Fruit fly (Drosophila melanogaster) whole organism, embryonic: Measurements from ENCODE around the gene CG14339.

ENCODE experiments used
- Ada2b ChIP-seq: fragments of 200-800 bp; sonication (Bioruptor generic); IDR thresholded peaks from 2 replicates; pipeline ENCODE4 v1.3.6; 2022; ENCODE audit warnings: missing biosample characterization, missing genetic modification characterization
- Antp ChIP-seq: fragments of 200-800 bp; sonication (Bioruptor generic); optimal IDR thresholded peaks from 3 replicates; lab custom pipeline; 2016; ENCODE audit warnings: missing biosample characterization, missing genetic modification characterization
- Bdp1 ChIP-seq: fragments of 200-800 bp; sonication (Bioruptor generic); optimal IDR thresholded peaks from 3 replicates; lab custom pipeline; 2016; ENCODE audit warnings: missing biosample characterization, missing genetic modification characterization
- BtbVII ChIP-seq: fragments of 200-800 bp; sonication (Bioruptor generic); optimal IDR thresholded peaks from 3 replicates; lab custom pipeline; 2017; ENCODE audit warnings: missing biosample characterization, mild to moderate bottlenecking, missing genetic modification characterization
- CG10274 ChIP-seq: fragments of 200-800 bp; sonication (Bioruptor generic); optimal IDR thresholded peaks from 3 replicates; lab custom pipeline; 2017; ENCODE audit warnings: missing biosample characterization, mild to moderate bottlenecking, missing genetic modification characterization
- CG10565 ChIP-seq: fragments of 200-800 bp; sonication (Bioruptor generic); optimal IDR thresholded peaks from 3 replicates; lab custom pipeline; 2016; ENCODE audit warnings: missing biosample characterization, mild to moderate bottlenecking, missing genetic modification characterization
- CG1233 ChIP-seq: fragments of 200-800 bp; sonication (Bioruptor generic); optimal IDR thresholded peaks from 4 replicates; lab custom pipeline; 2018; ENCODE audit warnings: missing biosample characterization, mild to moderate bottlenecking, missing genetic modification characterization
- CG13296 ChIP-seq: fragments of 200-800 bp; sonication (Bioruptor generic); optimal IDR thresholded peaks from 3 replicates; lab custom pipeline; 2018; ENCODE audit warnings: missing biosample characterization, mild to moderate bottlenecking, missing genetic modification characterization
- CG13624 ChIP-seq: fragments of 200-800 bp; sonication (Bioruptor generic); optimal IDR thresholded peaks from 2 replicates; lab custom pipeline; 2016; ENCODE audit warnings: missing biosample characterization, missing genetic modification characterization
- CG14667 ChIP-seq: fragments of 200-800 bp; sonication (Bioruptor generic); IDR thresholded peaks from 2 replicates; pipeline ENCODE4 v1.3.6; 2022; ENCODE audit warnings: missing biosample characterization, missing genetic modification characterization
- CG1603 ChIP-seq: fragments of 200-800 bp; sonication (Bioruptor generic); optimal IDR thresholded peaks from 2 replicates; lab custom pipeline; 2019; ENCODE audit warnings: missing biosample characterization, mild to moderate bottlenecking, missing genetic modification characterization, moderate library complexity
- CG16815 ChIP-seq: fragments of 200-800 bp; sonication (Bioruptor generic); optimal IDR thresholded peaks from 3 replicates; lab custom pipeline; 2017; ENCODE audit warnings: missing biosample characterization, mild to moderate bottlenecking, missing genetic modification characterization
- CG17568 ChIP-seq: fragments of 200-800 bp; sonication (Bioruptor generic); optimal IDR thresholded peaks from 2 replicates; lab custom pipeline; 2018; ENCODE audit warnings: missing biosample characterization, mild to moderate bottlenecking, missing genetic modification characterization, moderate library complexity
- CG2202 ChIP-seq: fragments of 200-800 bp; sonication (Bioruptor generic); optimal IDR thresholded peaks from 2 replicates; lab custom pipeline; 2018; ENCODE audit warnings: missing biosample characterization, mild to moderate bottlenecking, missing genetic modification characterization
- CG2678 ChIP-seq: fragments of 200-800 bp; sonication (Bioruptor generic); optimal IDR thresholded peaks from 3 replicates; lab custom pipeline; 2019; ENCODE audit warnings: missing biosample characterization, mild to moderate bottlenecking, missing genetic modification characterization, moderate library complexity
- CG2875 ChIP-seq: fragments of 200-800 bp; sonication (Bioruptor generic); optimal IDR thresholded peaks from 2 replicates; lab custom pipeline; 2017; ENCODE audit warnings: missing biosample characterization, mild to moderate bottlenecking, missing genetic modification characterization, missing genetic modification reagents
- CG31388 ChIP-seq: fragments of 200-800 bp; sonication (Bioruptor generic); optimal IDR thresholded peaks from 2 replicates; lab custom pipeline; 2016; ENCODE audit warnings: missing biosample characterization, missing genetic modification characterization
- CG32772 ChIP-seq: fragments of 200-800 bp; sonication (Bioruptor generic); IDR thresholded peaks from 2 replicates; pipeline ENCODE4 v1.3.6; 2022; ENCODE audit warnings: missing biosample characterization, missing genetic modification characterization
- CG4404 ChIP-seq: fragments of 200-800 bp; sonication (Bioruptor generic); IDR thresholded peaks from 2 replicates; pipeline ENCODE4 v1.3.6; 2022; ENCODE audit warnings: missing biosample characterization, missing genetic modification characterization
- CG4730 ChIP-seq: fragments of 200-800 bp; sonication (Bioruptor generic); IDR thresholded peaks from 2 replicates; pipeline ENCODE4 v1.3.6; 2022; ENCODE audit warnings: missing biosample characterization, missing genetic modification characterization
- CG6254 ChIP-seq: fragments of 200-800 bp; sonication (Bioruptor generic); optimal IDR thresholded peaks from 3 replicates; lab custom pipeline; 2017; ENCODE audit warnings: mild to moderate bottlenecking, missing biosample characterization, missing genetic modification reagents, missing genetic modification characterization
- CG6689 ChIP-seq: fragments of 200-800 bp; sonication (Bioruptor generic); IDR thresholded peaks from 2 replicates; pipeline ENCODE4 v1.3.6; 2022; ENCODE audit warnings: missing biosample characterization, missing genetic modification characterization
- CG8281 ChIP-seq: fragments of 200-800 bp; sonication (Bioruptor generic); optimal IDR thresholded peaks from 2 replicates; lab custom pipeline; 2018; ENCODE audit warnings: missing biosample characterization, mild to moderate bottlenecking, missing genetic modification characterization, moderate library complexity
- CG9437 ChIP-seq: fragments of 200-800 bp; sonication (Bioruptor generic); optimal IDR thresholded peaks from 2 replicates; lab custom pipeline; 2018; ENCODE audit warnings: missing biosample characterization, mild to moderate bottlenecking, missing genetic modification characterization
- Camta ChIP-seq: fragments of 200-800 bp; sonication (Bioruptor generic); optimal IDR thresholded peaks from 2 replicates; lab custom pipeline; 2016; ENCODE audit warnings: missing biosample characterization, missing genetic modification characterization
- Chrac-16 ChIP-seq: fragments of 200-800 bp; sonication (Bioruptor generic); optimal IDR thresholded peaks from 3 replicates; lab custom pipeline; 2016; ENCODE audit warnings: missing biosample characterization, missing genetic modification characterization
- CkIIα-i1 ChIP-seq: fragments of 200-800 bp; sonication (Bioruptor generic); IDR thresholded peaks from 2 replicates; pipeline ENCODE4 v1.3.6; 2022; ENCODE audit warnings: missing biosample characterization, missing genetic modification characterization
- Fer1 ChIP-seq: fragments of 200-800 bp; sonication (Bioruptor generic); optimal IDR thresholded peaks from 2 replicates; lab custom pipeline; 2017; ENCODE audit warnings: missing biosample characterization, mild to moderate bottlenecking, missing genetic modification characterization
- Lhr ChIP-seq: fragments of 200-800 bp; sonication (Bioruptor generic); optimal IDR thresholded peaks from 3 replicates; lab custom pipeline; 2017; ENCODE audit warnings: mild to moderate bottlenecking, missing biosample characterization, missing genetic modification reagents, missing genetic modification characterization
- Mrtf ChIP-seq: fragments of 200-800 bp; sonication (Bioruptor generic); IDR thresholded peaks from 3 replicates; pipeline ENCODE4 v1.3.6; 2022; ENCODE audit warnings: missing biosample characterization, missing genetic modification characterization
- Pdp1 ChIP-seq, 2 experiments: fragments of 200-800 bp; sonication (Bioruptor generic); optimal IDR thresholded peaks; 3 replicates each; lab custom pipeline; 2016; ENCODE audit warnings: missing biosample characterization in 2 of 2, missing genetic modification characterization in 2 of 2, mild to moderate bottlenecking in 1 of 2, moderate library complexity in 1 of 2
- Ssrp ChIP-seq: fragments of 200-800 bp; sonication (Bioruptor generic); optimal IDR thresholded peaks from 2 replicates; lab custom pipeline; 2018; ENCODE audit warnings: missing biosample characterization, mild to moderate bottlenecking, missing genetic modification characterization, moderate library complexity
- ab ChIP-seq: fragments of 200-800 bp; sonication (Bioruptor generic); optimal IDR thresholded peaks from 2 replicates; lab custom pipeline; 2016; ENCODE audit warnings: missing biosample characterization, missing genetic modification characterization
- al ChIP-seq: fragments of 200-800 bp; sonication (Bioruptor generic); IDR thresholded peaks from 2 replicates; pipeline ENCODE4 v1.3.6; 2022; ENCODE audit warnings: missing biosample characterization, missing genetic modification characterization
- ara ChIP-seq: fragments of 200-800 bp; sonication (Bioruptor generic); IDR thresholded peaks from 2 replicates; pipeline ENCODE4 v1.3.6; 2022; ENCODE audit warnings: missing biosample characterization, missing genetic modification characterization
- bcd ChIP-seq: fragments of 200-800 bp; sonication (Bioruptor generic); optimal IDR thresholded peaks from 2 replicates; lab custom pipeline; 2017; ENCODE audit warnings: missing biosample characterization, mild to moderate bottlenecking, missing genetic modification characterization
- cato ChIP-seq: fragments of 200-800 bp; sonication (Bioruptor generic); optimal IDR thresholded peaks from 2 replicates; lab custom pipeline; 2016; ENCODE audit warnings: missing biosample characterization, missing genetic modification characterization, borderline replicate concordance
- dati ChIP-seq: fragments of 200-800 bp; sonication (Bioruptor generic); IDR thresholded peaks from 2 replicates; pipeline ENCODE4 v1.3.6; 2022; ENCODE audit warnings: missing biosample characterization, missing genetic modification characterization
- fd102C ChIP-seq: fragments of 200-800 bp; sonication (Bioruptor generic); optimal IDR thresholded peaks from 2 replicates; lab custom pipeline; 2018; ENCODE audit warnings: missing biosample characterization, mild to moderate bottlenecking, missing genetic modification characterization, moderate library complexity
- fd64A ChIP-seq: fragments of 200-800 bp; sonication (Bioruptor generic); optimal IDR thresholded peaks from 3 replicates; lab custom pipeline; 2018; ENCODE audit warnings: missing biosample characterization, mild to moderate bottlenecking, missing genetic modification characterization
- ind ChIP-seq: fragments of 200-800 bp; sonication (Bioruptor generic); optimal IDR thresholded peaks from 3 replicates; lab custom pipeline; 2016; ENCODE audit warnings: missing biosample characterization, missing genetic modification characterization
- lmd ChIP-seq: fragments of 200-800 bp; sonication (Bioruptor generic); IDR thresholded peaks from 2 replicates; pipeline ENCODE4 v1.3.6; 2022; ENCODE audit warnings: missing biosample characterization, missing genetic modification characterization
- nerfin-1 ChIP-seq: fragments of 200-800 bp; sonication (Bioruptor generic); optimal IDR thresholded peaks from 3 replicates; lab custom pipeline; 2019; ENCODE audit warnings: missing biosample characterization, mild to moderate bottlenecking, missing genetic modification characterization, moderate library complexity
- nmo ChIP-seq: fragments of 200-800 bp; sonication (Bioruptor generic); optimal IDR thresholded peaks from 2 replicates; lab custom pipeline; 2018; ENCODE audit warnings: missing biosample characterization, mild to moderate bottlenecking, missing genetic modification characterization, moderate library complexity
- peb ChIP-seq: fragments of 200-800 bp; sonication (Bioruptor generic); IDR thresholded peaks from 2 replicates; pipeline ENCODE4 v1.3.6; 2022; ENCODE audit warnings: missing biosample characterization, missing genetic modification characterization
- pzg ChIP-seq: fragments of 200-800 bp; sonication (Bioruptor generic); optimal IDR thresholded peaks from 3 replicates; lab custom pipeline; 2018; ENCODE audit warnings: missing biosample characterization, mild to moderate bottlenecking, missing genetic modification characterization, moderate library complexity
- ro ChIP-seq: fragments of 200-800 bp; sonication (Bioruptor generic); IDR thresholded peaks from 2 replicates; pipeline ENCODE4 v1.3.6; 2022; ENCODE audit warnings: missing biosample characterization, missing genetic modification characterization
- sisA ChIP-seq: fragments of 200-800 bp; sonication (Bioruptor generic); IDR thresholded peaks from 2 replicates; pipeline ENCODE4 v1.3.6; 2022; ENCODE audit warnings: missing biosample characterization, missing genetic modification characterization
- tll ChIP-seq, 2 experiments: fragments of 200-800 bp in 1 of 2; fragments of >200 bp in 1 of 2; sonication (Bioruptor generic) in 1 of 2; optimal IDR thresholded peaks; 2 replicates each; lab custom pipeline; 2017 to 2019; ENCODE audit warnings: missing biosample characterization in 2 of 2, missing genetic modification characterization in 2 of 2, mild to moderate bottlenecking in 1 of 2, moderate library complexity in 1 of 2
- tup ChIP-seq: fragments of 200-800 bp; sonication (Bioruptor generic); optimal IDR thresholded peaks from 2 replicates; lab custom pipeline; 2016; ENCODE audit warnings: missing biosample characterization, mild to moderate bottlenecking, missing genetic modification characterization, moderate library complexity

Gene CG14339

dm6 chr2L:1075753-1076152, 32.6 kb upstream of the CG14339 start (continued):
- TF ChIP-seq ab (GFP tag; lab: Kevin White, UChicago) (peak; percentile 89), CG6254 (GFP tag; lab: Kevin White, UChicago) (peak; percentile 86), ro (GFP tag; lab: Robert Waterston, UW) (peak; percentile 88), ara (GFP tag; lab: Robert Waterston, UW) (peak; percentile 97), tll (GFP tag; optimal IDR thresholded peaks at IDR 0.05; lab: Kevin White, UChicago) (no peak), Chrac-16 (GFP tag; lab: Kevin White, UChicago) (peak; percentile 95), CG2875 (GFP tag; lab: Kevin White, UChicago) (peak; percentile 92), cato (GFP tag; lab: Kevin White, UChicago) (peak; percentile 91), nerfin-1 (peak; percentile 77), CG1233 (GFP tag; lab: Kevin White, UChicago) (peak; percentile 81), nmo (peak; percentile 94), CG1603 (tag; lab: Kevin White, UChicago) (peak; percentile 98), Pdp1 (GFP tag; optimal IDR thresholded peaks at IDR 0.05; lab: Kevin White, UChicago) (peak; percentile 91 to 93), fd102C (GFP tag; lab: Kevin White, UChicago) (peak; percentile 92), Fer1 (GFP tag; lab: Kevin White, UChicago) (peak; percentile 64), CG16815 (GFP tag; lab: Kevin White, UChicago) (peak; percentile 92), CG32772 (GFP tag; lab: Robert Waterston, UW) (peak; percentile 95), tup (peak; percentile 85), peb (peak; percentile 92), Camta (GFP tag; lab: Kevin White, UChicago) (peak; percentile 93), CG4730 (GFP tag; lab: Robert Waterston, UW) (peak; percentile 89), CG2678 (tag; lab: Kevin White, UChicago) (peak; percentile 87), CG10274 (GFP tag; lab: Kevin White, UChicago) (peak; percentile 66), CG17568 (GFP tag; lab: Kevin White, UChicago) (no peak), ind (GFP tag; lab: Kevin White, UChicago) (peak; percentile 94), bcd (peak; percentile 89), CG8281 (tag; lab: Kevin White, UChicago) (peak; percentile 61), Ada2b (peak; percentile 94), Ssrp (tag; lab: Kevin White, UChicago) (peak; percentile 92), CG6689 (GFP tag; lab: Robert Waterston, UW) (peak; percentile 94), CG10565 (peak; percentile 41), Mrtf (GFP tag; lab: Robert Waterston, UW) (peak; percentile 92), CG14667 (GFP tag; lab: Robert Waterston, UW) (peak; percentile 93), CG9437 (GFP tag; lab: Kevin White, UChicago) (peak; percentile 76), al (GFP tag; lab: Robert Waterston, UW) (peak; percentile 43; the same call in 1 of the 2 replicates), fd64A (GFP tag; lab: Kevin White, UChicago) (peak; percentile 80), CG31388 (GFP tag; lab: Kevin White, UChicago) (peak; percentile 87), CkIIα-i1 (0 out of 2 replicates have a peak, but pooled peaks have one; percentile 26), CG13296 (peak; percentile 36), BtbVII (GFP tag; lab: Kevin White, UChicago) (peak; percentile 65), CG2202 (peak; percentile 91), pzg (GFP tag; lab: Kevin White, UChicago) (no peak), Antp (GFP tag; lab: Kevin White, UChicago) (peak; percentile 96), lmd (GFP tag; lab: Robert Waterston, UW) (peak; percentile 93), Lhr (peak; percentile 77), Bdp1 (peak; percentile 88), sisA (GFP tag; lab: Robert Waterston, UW) (peak; percentile 97), CG13624 (GFP tag; lab: Kevin White, UChicago) (peak; percentile 86), dati (GFP tag; lab: Robert Waterston, UW) (peak; percentile 87), CG4404 (peak; percentile 92)
